Fruit fly (Drosophila melanogaster) whole organism, wandering third instar larva: ENCODE measurements around the gene CG46517.
"Not testable (repeated sequence)": the region's sequence is repeated elsewhere in the genome, so short reads cannot be mapped to it uniquely, and the experiment has no call there.

Experiments used
- CG32264 ChIP-seq: fragments of 200-800 bp; sonication (Bioruptor generic); optimal IDR thresholded peaks from 2 replicates; lab custom pipeline; 2016; ENCODE audit warnings: missing biosample characterization, missing genetic modification characterization
- CrebA ChIP-seq: fragments of 200-800 bp; sonication (Bioruptor generic); optimal IDR thresholded peaks from 2 replicates; lab custom pipeline; 2016; ENCODE audit warnings: missing biosample characterization, mild to moderate bottlenecking, missing genetic modification characterization, borderline replicate concordance
- GATAd ChIP-seq: sonication (Bioruptor generic); optimal IDR thresholded peaks from 2 replicates; lab custom pipeline; 2016; ENCODE audit warnings: missing biosample characterization, missing genetic modification characterization
- HLH106 ChIP-seq: fragments of 200-800 bp; optimal IDR thresholded peaks from 3 replicates; lab custom pipeline; 2019; ENCODE audit warnings: missing biosample characterization, mild to moderate bottlenecking, missing genetic modification characterization, moderate library complexity
- Hnf4 ChIP-seq: fragments of 200-800 bp; sonication (Bioruptor generic); optimal IDR thresholded peaks from 2 replicates; lab custom pipeline; 2016; ENCODE audit warnings: missing biosample characterization, mild to moderate bottlenecking, missing genetic modification characterization
- Hr78 ChIP-seq: fragments of >200 bp; optimal IDR thresholded peaks from 2 replicates; lab custom pipeline; 2017; ENCODE audit warnings: missing biosample characterization, missing genetic modification characterization
- Hr83 ChIP-seq: fragments of 200-300 bp; sonication (Bioruptor generic); optimal IDR thresholded peaks from 2 replicates; lab custom pipeline; 2016; ENCODE audit warnings: missing biosample characterization, mild to moderate bottlenecking, missing genetic modification characterization, moderate library complexity; ENCODE audit not compliant: poor library complexity, severe bottlenecking
- Jra ChIP-seq: sonication (Bioruptor generic); optimal IDR thresholded peaks from 2 replicates; lab custom pipeline; 2016; ENCODE audit warnings: missing biosample characterization, missing genetic modification characterization
- Mio ChIP-seq: sonication (Bioruptor generic); optimal IDR thresholded peaks from 2 replicates; lab custom pipeline; 2016; ENCODE audit warnings: missing biosample characterization, missing genetic modification characterization
- Myc ChIP-seq: fragments of >200 bp; optimal IDR thresholded peaks from 2 replicates; lab custom pipeline; 2017
- N ChIP-seq: fragments of >200 bp; optimal IDR thresholded peaks from 2 replicates; lab custom pipeline; 2018; ENCODE audit warnings: missing biosample characterization, missing external identifiers, missing genetic modification characterization
- OdsH ChIP-seq: fragments of 200-800 bp; sonication (Bioruptor generic); optimal IDR thresholded peaks from 2 replicates; lab custom pipeline; 2016; ENCODE audit warnings: missing biosample characterization, mild to moderate bottlenecking, missing genetic modification characterization
- Sp1 ChIP-seq: fragments of 200-800 bp; sonication (Bioruptor generic); optimal IDR thresholded peaks from 3 replicates; lab custom pipeline; 2019; ENCODE audit warnings: missing biosample characterization, mild to moderate bottlenecking, missing genetic modification characterization, moderate library complexity
- Vsx2 ChIP-seq: fragments of 200-300, 225-300 bp; sonication (Bioruptor generic); optimal IDR thresholded peaks from 2 replicates; lab custom pipeline; 2018; ENCODE audit warnings: missing biosample characterization, missing genetic modification characterization; ENCODE audit not compliant: partially characterized antibody
- br ChIP-seq: fragments of 200-800 bp; sonication (Bioruptor generic); optimal IDR thresholded peaks from 2 replicates; lab custom pipeline; 2016; ENCODE audit warnings: missing biosample characterization, missing genetic modification characterization
- brk ChIP-seq: fragments of 200-800 bp; sonication (Bioruptor generic); optimal IDR thresholded peaks from 2 replicates; lab custom pipeline; 2016; ENCODE audit warnings: missing biosample characterization, mild to moderate bottlenecking, missing genetic modification characterization
- dmrt93B ChIP-seq: fragments of 200-800 bp; sonication (Bioruptor generic); optimal IDR thresholded peaks from 2 replicates; lab custom pipeline; 2018; ENCODE audit warnings: missing biosample characterization, mild to moderate bottlenecking, missing genetic modification characterization
- dsf ChIP-seq: sonication (Bioruptor generic); optimal IDR thresholded peaks from 2 replicates; lab custom pipeline; 2016; ENCODE audit warnings: missing biosample characterization, missing genetic modification characterization, borderline replicate concordance
- ey ChIP-seq: fragments of 200-800 bp; sonication (Bioruptor generic); optimal IDR thresholded peaks from 2 replicates; lab custom pipeline; 2016; ENCODE audit warnings: missing biosample characterization, missing genetic modification characterization
- foxo ChIP-seq, 2 experiments: fragments of 200-800 bp; sonication (Bioruptor generic); optimal IDR thresholded peaks; 2 replicates in 1 of 2; 3 replicates in 1 of 2; lab custom pipeline; 2016 to 2017; ENCODE audit warnings: missing biosample characterization in 2 of 2, missing genetic modification characterization in 2 of 2
- fru ChIP-seq: fragments of 200-800 bp; sonication (Bioruptor generic); optimal IDR thresholded peaks from 3 replicates; lab custom pipeline; 2016; ENCODE audit warnings: missing biosample characterization, mild to moderate bottlenecking, missing genetic modification characterization
- sv ChIP-seq: fragments of 200-800 bp; sonication (Bioruptor generic); optimal IDR thresholded peaks from 3 replicates; lab custom pipeline; 2016; ENCODE audit warnings: missing biosample characterization, missing genetic modification characterization

Gene CG46517

DNA sequence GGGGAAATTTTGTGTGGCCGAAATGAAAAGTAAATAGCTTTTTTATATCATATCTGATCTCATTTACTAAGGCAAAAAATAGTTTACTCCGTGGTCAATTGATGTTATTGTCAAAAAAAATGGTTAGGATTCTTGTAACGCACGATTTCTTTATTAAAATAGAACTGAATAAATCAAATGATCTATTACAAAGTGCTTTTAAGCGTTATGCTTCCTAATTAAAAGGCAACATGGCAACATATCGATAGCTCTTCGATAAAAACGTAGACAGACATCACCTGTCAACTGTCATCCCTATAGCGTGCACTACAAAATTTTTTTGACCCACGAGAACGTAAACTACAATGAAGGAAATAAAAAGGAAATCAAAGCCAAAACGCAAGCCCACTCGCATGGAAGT lies at the start of gene CG46517:
TSS of gene CG46517 (plus strand) at position 301 of the 400 bp plus-strand sequence.
- TF ChIP-seq Vsx2; Hnf4 (GFP tag; lab: Kevin White, UChicago); Hr78 (GFP tag; lab: Kevin White, UChicago): not testable (repeated sequence)

DNA sequence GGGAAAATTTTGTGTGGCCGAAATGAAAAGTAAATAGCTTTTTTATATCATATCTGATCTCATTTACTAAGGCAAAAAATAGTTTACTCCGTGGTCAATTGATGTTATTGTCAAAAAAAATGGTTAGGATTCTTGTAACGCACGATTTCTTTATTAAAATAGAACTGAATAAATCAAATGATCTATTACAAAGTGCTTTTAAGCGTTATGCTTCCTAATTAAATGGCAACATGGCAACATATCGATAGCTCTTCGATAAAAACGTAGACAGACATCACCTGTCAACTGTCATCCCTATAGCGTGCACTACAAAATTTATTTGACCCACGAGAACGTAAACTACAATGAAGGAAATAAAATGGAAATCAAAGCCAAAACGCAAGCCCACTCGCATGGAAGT lies 44.8 kb upstream of the CG46517 start, which contains the start of gene CG46509:
TSS of gene CG46509 (plus strand) at position 301 of the 400 bp plus-strand sequence.
- TF ChIP-seq Myc; dmrt93B (GFP tag; lab: Kevin White, UChicago); ey (GFP tag; lab: Kevin White, UChicago): not testable (repeated sequence)

DNA sequence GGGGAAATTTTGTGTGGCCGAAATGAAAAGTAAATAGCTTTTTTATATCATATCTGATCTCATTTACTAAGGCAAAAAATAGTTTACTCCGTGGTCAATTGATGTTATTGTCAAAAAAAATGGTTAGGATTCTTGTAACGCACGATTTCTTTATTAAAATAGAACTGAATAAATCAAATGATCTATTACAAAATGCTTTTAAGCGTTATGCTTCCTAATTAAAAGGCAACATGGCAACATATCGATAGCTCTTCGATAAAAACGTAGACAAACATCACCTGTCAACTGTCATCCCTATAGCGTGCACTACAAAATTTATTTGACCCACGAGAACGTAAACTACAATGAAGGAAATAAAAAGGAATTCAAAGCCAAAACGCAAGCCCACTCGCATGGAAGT lies 40.0 kb upstream of the CG46517 start, which contains the start of gene CG46510:
TSS of gene CG46510 (plus strand) at position 301 of the 400 bp plus-strand sequence.
- TF ChIP-seq Hr78 (GFP tag; lab: Kevin White, UChicago); foxo (GFP tag; optimal IDR thresholded peaks at IDR 0.05; lab: Kevin White, UChicago); br: not testable (repeated sequence)

DNA sequence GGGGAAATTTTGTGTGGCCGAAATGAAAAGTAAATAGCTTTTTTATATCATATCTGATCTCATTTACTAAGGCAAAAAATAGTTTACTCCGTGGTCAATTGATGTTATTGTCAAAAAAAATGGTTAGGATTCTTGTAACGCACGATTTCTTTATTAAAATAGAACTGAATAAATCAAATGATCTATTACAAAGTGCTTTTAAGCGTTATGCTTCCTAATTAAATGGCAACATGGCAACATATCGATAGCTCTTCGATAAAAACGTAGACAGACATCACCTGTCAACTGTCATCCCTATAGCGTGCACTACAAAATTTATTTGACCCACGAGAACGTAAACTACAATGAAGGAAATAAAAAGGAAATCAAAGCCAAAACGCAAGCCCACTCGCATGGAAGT lies 35.0 kb upstream of the CG46517 start, which contains the start of gene CG46511:
TSS of gene CG46511 (plus strand) at position 301 of the 400 bp plus-strand sequence.
- TF ChIP-seq Jra (GFP tag; lab: Kevin White, UChicago); GATAd (GFP tag; lab: Kevin White, UChicago); Mio: not testable (repeated sequence)

DNA sequence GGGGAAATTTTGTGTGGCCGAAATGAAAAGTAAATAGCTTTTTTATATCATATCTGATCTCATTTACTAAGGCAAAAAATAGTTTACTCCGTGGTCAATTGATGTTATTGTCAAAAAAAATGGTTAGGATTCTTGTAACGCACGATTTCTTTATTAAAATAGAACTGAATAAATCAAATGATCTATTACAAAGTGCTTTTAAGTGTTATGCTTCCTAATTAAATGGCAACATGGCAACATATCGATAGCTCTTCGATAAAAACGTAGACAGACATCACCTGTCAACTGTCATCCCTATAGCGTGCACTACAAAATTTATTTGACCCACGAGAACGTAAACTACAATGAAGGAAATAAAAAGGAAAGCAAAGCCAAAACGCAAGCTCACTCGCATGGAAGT lies 30.1 kb upstream of the CG46517 start, which contains the start of gene CG46512:
TSS of gene CG46512 (plus strand) at position 301 of the 400 bp plus-strand sequence.
- not testable (repeated sequence) for TF ChIP-seq sv, fru, dsf (GFP tag; lab: Kevin White, UChicago)
- TF ChIP-seq, all 38 proteins: peak for 0; not testable (repeated sequence) for 38

DNA sequence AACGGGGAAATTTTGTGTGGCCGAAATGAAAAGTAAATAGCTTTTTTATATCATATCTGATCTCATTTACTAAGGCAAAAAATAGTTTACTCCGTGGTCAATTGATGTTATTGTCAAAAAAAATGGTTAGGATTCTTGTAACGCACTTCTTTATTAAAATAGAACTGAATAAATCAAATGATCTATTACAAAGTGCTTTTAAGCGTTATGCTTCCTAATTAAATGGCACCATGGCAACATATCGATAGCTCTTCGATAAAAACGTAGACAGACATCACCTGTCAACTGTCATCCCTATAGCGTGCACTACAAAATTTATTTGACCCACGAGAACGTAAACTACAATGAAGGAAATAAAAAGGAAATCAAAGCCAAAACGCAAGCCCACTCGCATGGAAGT lies 25.2 kb upstream of the CG46517 start, which contains the start of gene CG46513:
TSS of gene CG46513 (plus strand) at position 301 of the 400 bp plus-strand sequence.
- TF ChIP-seq ey (GFP tag; lab: Kevin White, UChicago); HLH106 (tag; lab: Kevin White, UChicago); brk (GFP tag; lab: Kevin White, UChicago): not testable (repeated sequence)

DNA sequence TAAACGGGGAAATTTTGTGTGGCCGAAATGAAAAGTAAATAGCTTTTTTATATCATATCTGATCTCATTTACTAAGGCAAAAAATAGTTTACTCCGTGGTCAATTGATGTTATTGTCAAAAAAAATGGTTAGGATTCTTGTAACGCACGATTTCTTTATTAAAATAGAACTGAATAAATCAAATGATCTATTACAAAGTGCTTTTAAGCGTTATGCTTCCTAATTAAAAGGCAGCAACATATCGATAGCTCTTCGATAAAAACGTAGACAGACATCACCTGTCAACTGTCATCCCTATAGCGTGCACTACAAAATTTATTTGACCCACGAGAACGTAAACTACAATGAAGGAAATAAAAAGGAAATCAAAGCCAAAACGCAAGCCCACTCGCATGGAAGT lies 20.3 kb upstream of the CG46517 start, which contains the start of gene CG46514:
TSS of gene CG46514 (plus strand) at position 301 of the 400 bp plus-strand sequence.
- not testable (repeated sequence) for TF ChIP-seq OdsH (GFP tag; lab: Kevin White, UChicago); HLH106 (tag; lab: Kevin White, UChicago); Sp1 (GFP tag; lab: Kevin White, UChicago)

DNA sequence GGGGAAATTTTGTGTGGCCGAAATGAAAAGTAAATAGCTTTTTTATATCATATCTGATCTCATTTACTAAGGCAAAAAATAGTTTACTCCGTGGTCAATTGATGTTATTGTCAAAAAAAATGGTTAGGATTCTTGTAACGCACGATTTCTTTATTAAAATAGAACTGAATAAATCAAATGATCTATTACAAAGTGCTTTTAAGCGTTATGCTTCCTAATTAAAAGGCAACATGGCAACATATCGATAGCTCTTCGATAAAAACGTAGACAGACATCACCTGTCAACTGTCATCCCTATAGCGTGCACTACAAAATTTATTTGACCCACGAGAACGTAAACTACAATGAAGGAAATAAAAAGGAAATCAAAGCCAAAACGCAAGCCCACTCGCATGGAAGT lies 15.3 kb upstream of the CG46517 start, which contains the start of gene CG46515:
TSS of gene CG46515 (plus strand) at position 301 of the 400 bp plus-strand sequence.
- TF ChIP-seq CG32264, N, CrebA: not testable (repeated sequence)
- TF ChIP-seq, all 38 proteins: peak for 0; not testable (repeated sequence) for 38

DNA sequence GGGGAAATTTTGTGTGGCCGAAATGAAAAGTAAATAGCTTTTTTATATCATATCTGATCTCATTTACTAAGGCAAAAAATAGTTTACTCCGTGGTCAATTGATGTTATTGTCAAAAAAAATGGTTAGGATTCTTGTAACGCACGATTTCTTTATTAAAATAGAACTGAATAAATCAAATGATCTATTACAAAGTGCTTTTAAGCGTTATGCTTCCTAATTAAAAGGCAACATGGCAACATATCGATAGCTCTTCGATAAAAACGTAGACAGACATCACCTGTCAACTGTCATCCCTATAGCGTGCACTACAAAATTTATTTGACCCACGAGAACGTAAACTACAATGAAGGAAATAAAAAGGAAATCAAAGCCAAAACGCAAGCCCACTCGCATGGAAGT lies 5.2 kb upstream of the CG46517 start, which contains the start of gene CG46516:
TSS of gene CG46516 (plus strand) at position 301 of the 400 bp plus-strand sequence.
- TF ChIP-seq Hnf4 (GFP tag; lab: Kevin White, UChicago); br; Hr83 (GFP tag; lab: Kevin White, UChicago): not testable (repeated sequence)
